Fruit fly (Drosophila melanogaster): ENCODE measurements around the gene CG33223.

- no peak for TF ChIP-seq CG8478 (optimal IDR thresholded peaks at IDR 0.05)
- no peak for TF ChIP-seq CTCF (optimal IDR thresholded peaks at IDR 0.05)
Measured at dm6 chrX:8437285-8438110, 46.2 kb downstream of the CG33223 start, which contains the start of gene Miga.

Measured in S2 (cell line).